Worm (Caenorhabditis elegans) whole organism, young adult: ENCODE measurements around the gene spr-3.

Experiments
- F33H1.4 ChIP-seq: fragments of 200-800 bp; sonication (Bioruptor generic); IDR thresholded peaks from 2 replicates; pipeline ENCODE4 v1.3.6; 2022; ENCODE audit warnings: missing genetic modification reagents, missing genetic modification characterization, missing compliant biosample characterization
- F49E8.2 ChIP-seq: sonication (generic microtip); optimal IDR thresholded peaks from 3 replicates; lab custom pipeline; 2017; ENCODE audit warnings: missing genetic modification characterization, mild to moderate bottlenecking, missing compliant biosample characterization, antibody characterized with exemption, moderate library complexity; ENCODE audit not compliant: insufficient read depth
- Y56A3A.18 ChIP-seq: fragments of 200-800 bp; sonication (Bioruptor generic); IDR thresholded peaks from 2 replicates; pipeline ENCODE4 v1.3.6; 2022; ENCODE audit warnings: missing genetic modification reagents, missing genetic modification characterization, missing compliant biosample characterization
- ama-1 ChIP-seq, 3 experiments: fragments of 150-350 bp in 1 of 3; sonication (generic microtip) in 2 of 3; optimal IDR thresholded peaks; 2 replicates each; lab custom pipeline; 2014 to 2018; ENCODE audit warnings: missing biosample characterization in 2 of 3, missing genetic modification characterization in 2 of 3, missing genetic modification reagents in 2 of 3
- gei-17 ChIP-seq: fragments of 200-800 bp; sonication (Bioruptor generic); optimal IDR thresholded peaks from 2 replicates; lab custom pipeline; 2018; ENCODE audit warnings: mild to moderate bottlenecking, missing genetic modification characterization, missing compliant biosample characterization
- lsl-1 ChIP-seq: fragments of 200-800 bp; sonication (Bioruptor generic); optimal IDR thresholded peaks from 2 replicates; lab custom pipeline; 2018; ENCODE audit warnings: mild to moderate bottlenecking, missing genetic modification characterization, moderate library complexity, missing compliant biosample characterization
- pha-4 ChIP-seq: fragments of 150-350 bp; sonication (generic microtip); optimal IDR thresholded peaks from 2 replicates; lab custom pipeline; 2014; ENCODE audit warnings: missing biosample characterization, missing genetic modification reagents, missing genetic modification characterization
- rec-8 ChIP-seq, 2 experiments: sonication (generic microtip); optimal IDR thresholded peaks; 2 replicates each; lab custom pipeline; 2016; ENCODE audit warnings: mild to moderate bottlenecking in 2 of 2, missing genetic modification characterization in 2 of 2, missing genetic modification reagents in 2 of 2, missing genotype in 2 of 2, missing biosample characterization in 1 of 2, missing compliant biosample characterization in 1 of 2, moderate library complexity in 1 of 2
- snpc-4 ChIP-seq, 5 experiments: fragments of 150-350 bp in 1 of 5; sonication (generic microtip) in 4 of 5; optimal IDR thresholded peaks; 2 replicates each; lab custom pipeline; 2014 to 2018; ENCODE audit warnings: missing genetic modification characterization in 5 of 5, missing biosample characterization in 3 of 5, antibody characterized with exemption in 2 of 5, mild to moderate bottlenecking in 2 of 5, missing compliant biosample characterization in 2 of 5, missing genotype in 2 of 5, moderate library complexity in 2 of 5, missing genetic modification reagents in 1 of 5
- ztf-22 ChIP-seq: fragments of 200-800 bp; sonication (Bioruptor generic); optimal IDR thresholded peaks from 2 replicates; lab custom pipeline; 2018; ENCODE audit warnings: mild to moderate bottlenecking, missing genetic modification characterization, moderate library complexity, missing compliant biosample characterization

DNA sequence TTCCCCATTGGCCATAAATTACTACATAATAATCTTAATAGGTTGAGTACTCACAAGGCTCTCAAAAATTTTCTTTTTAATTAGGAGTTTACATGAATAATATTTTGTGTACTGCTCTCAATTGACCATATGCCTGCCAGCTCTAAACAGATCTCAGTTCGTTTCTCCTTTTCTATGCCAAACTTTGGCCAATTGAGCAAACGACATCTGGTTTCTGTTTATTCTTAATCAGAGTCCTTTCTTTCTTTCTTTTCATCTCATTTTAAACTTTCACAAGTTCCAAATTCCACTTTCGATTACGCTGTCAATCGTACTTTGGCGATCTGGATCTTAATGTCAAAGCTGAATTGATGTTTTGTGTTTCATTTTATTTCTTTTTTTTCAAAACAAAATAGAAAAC is 49.5 kb upstream of the spr-3 start:
- TF ChIP-seq pha-4 (tag; lab: Kevin White, UChicago) (no peak), Y56A3A.18 (GFP tag; lab: Robert Waterston, UW) (no peak), lsl-1 (GFP tag; lab: Kevin White, UChicago) (no peak), F49E8.2 (tag; lab: Kevin White, UChicago) (no peak), rec-8 (tag; optimal IDR thresholded peaks at IDR 0.05; lab: Kevin White, UChicago) (no peak), ztf-22 (GFP tag; lab: Kevin White, UChicago) (no peak), gei-17 (GFP tag; lab: Kevin White, UChicago) (no peak), snpc-4 (GFP tag; optimal IDR thresholded peaks at IDR 0.05; lab: Kevin White, UChicago) (no peak), snpc-4 (tag; optimal IDR thresholded peaks at IDR 0.05; lab: Kevin White, UChicago) (no peak), F33H1.4 (GFP tag; lab: Robert Waterston, UW) (no peak), ama-1 (optimal IDR thresholded peaks at IDR 0.05; lab: Kevin White, UChicago) (no peak), ama-1 (GFP tag; optimal IDR thresholded peaks at IDR 0.05; lab: Kevin White, UChicago) (no peak)
